Worm (Caenorhabditis elegans) whole organism, L3 larva: Measurements from ENCODE around the gene rfl-1.

Experiments used
- R02D3.7 ChIP-seq: fragments of 150-350 bp; optimal IDR thresholded peaks from 2 replicates; lab custom pipeline; 2014; ENCODE audit warnings: missing biosample characterization, missing genetic modification characterization
- aly-2 ChIP-seq: fragments of 150-350 bp; optimal IDR thresholded peaks from 2 replicates; lab custom pipeline; 2014; ENCODE audit warnings: missing biosample characterization, missing genetic modification characterization
- ceh-16 ChIP-seq: sonication (generic microtip); optimal IDR thresholded peaks from 2 replicates; lab custom pipeline; 2017; ENCODE audit warnings: missing biosample characterization, missing genetic modification characterization
- ceh-28 ChIP-seq: fragments of 150-350 bp; optimal IDR thresholded peaks from 2 replicates; lab custom pipeline; 2014; ENCODE audit warnings: missing biosample characterization, missing genetic modification reagents, missing genetic modification characterization
- ceh-82 ChIP-seq: fragments of 150-350 bp; optimal IDR thresholded peaks from 2 replicates; lab custom pipeline; 2014; ENCODE audit warnings: missing biosample characterization, missing genetic modification characterization
- ceh-9 ChIP-seq: sonication (generic microtip); optimal IDR thresholded peaks from 2 replicates; lab custom pipeline; 2018; ENCODE audit warnings: missing biosample characterization, missing genetic modification characterization
- daf-12 ChIP-seq: fragments of 150-350 bp; optimal IDR thresholded peaks from 2 replicates; lab custom pipeline; 2014; ENCODE audit warnings: missing biosample characterization, missing genetic modification reagents, missing genetic modification characterization
- egl-27 ChIP-seq: sonication (generic microtip); optimal IDR thresholded peaks from 4 replicates; lab custom pipeline; 2017; ENCODE audit warnings: missing biosample characterization, missing genetic modification reagents, missing genetic modification characterization
- elt-1 ChIP-seq: fragments of 150-350 bp; optimal IDR thresholded peaks from 2 replicates; lab custom pipeline; 2014; ENCODE audit warnings: missing biosample characterization, missing genetic modification characterization
- jun-1 ChIP-seq: fragments of 150-350 bp; optimal IDR thresholded peaks from 2 replicates; lab custom pipeline; 2014; ENCODE audit warnings: missing biosample characterization, missing genetic modification reagents, missing genetic modification characterization
- lin-15B ChIP-seq: fragments of 150-350 bp; optimal IDR thresholded peaks from 2 replicates; lab custom pipeline; 2014; ENCODE audit warnings: missing biosample characterization, missing genetic modification characterization
- lin-39 ChIP-seq: fragments of 150-350 bp; optimal IDR thresholded peaks from 2 replicates; lab custom pipeline; 2018; ENCODE audit warnings: missing biosample characterization, missing genetic modification reagents, missing genetic modification characterization
- lsy-12 ChIP-seq: sonication (generic microtip); optimal IDR thresholded peaks from 2 replicates; lab custom pipeline; 2016; ENCODE audit warnings: mild to moderate bottlenecking, missing genetic modification characterization, missing compliant biosample characterization
- nhr-43 ChIP-seq: sonication (generic microtip); optimal IDR thresholded peaks from 2 replicates; lab custom pipeline; 2016; ENCODE audit warnings: mild to moderate bottlenecking, missing genetic modification characterization, missing compliant biosample characterization; ENCODE audit not compliant: poor library complexity, severe bottlenecking
- nhr-76 ChIP-seq: fragments of 150-350 bp; sonication (generic microtip); optimal IDR thresholded peaks from 5 replicates; lab custom pipeline; 2014; ENCODE audit warnings: missing biosample characterization, missing genetic modification characterization
- nhr-77 ChIP-seq: fragments of 150-350 bp; optimal IDR thresholded peaks from 2 replicates; lab custom pipeline; 2014; ENCODE audit warnings: missing biosample characterization, missing genetic modification characterization
- pqm-1 ChIP-seq: fragments of 150-350 bp; optimal IDR thresholded peaks from 2 replicates; lab custom pipeline; 2017; ENCODE audit warnings: missing biosample characterization, missing genetic modification characterization, inconsistent platforms
- sea-2 ChIP-seq: fragments of 150-350 bp; sonication (generic microtip); optimal IDR thresholded peaks from 4 replicates; lab custom pipeline; 2014; ENCODE audit warnings: missing biosample characterization, missing genetic modification reagents, missing genetic modification characterization
- snpc-4 ChIP-seq: fragments of 150-350 bp; optimal IDR thresholded peaks from 2 replicates; lab custom pipeline; 2014; ENCODE audit warnings: missing biosample characterization, missing genetic modification characterization
- tbx-2 ChIP-seq: sonication (generic microtip); optimal IDR thresholded peaks from 2 replicates; lab custom pipeline; 2016; ENCODE audit warnings: mild to moderate bottlenecking, missing genetic modification characterization, missing compliant biosample characterization
- unc-39 ChIP-seq: sonication (generic microtip); optimal IDR thresholded peaks from 4 replicates; lab custom pipeline; 2017; ENCODE audit warnings: missing biosample characterization, missing genetic modification characterization
- ztf-11 ChIP-seq: fragments of 150-350 bp; optimal IDR thresholded peaks from 2 replicates; lab custom pipeline; 2014; ENCODE audit warnings: missing biosample characterization, missing genetic modification characterization
- ztf-4 ChIP-seq: fragments of 150-350 bp; optimal IDR thresholded peaks from 2 replicates; lab custom pipeline; 2014; ENCODE audit warnings: missing biosample characterization, missing genetic modification characterization

The rfl-1 gene

ce11 chrIII:7069981-7070380, 49.0 kb downstream of the rfl-1 start, which contains the start of gene tmem-17:
Gene tmem-17 (plus strand): TSS chrIII:7070281.
- no peak for TF ChIP-seq ceh-9
- TF ChIP-seq pqm-1 (tag; lab: Kevin White, UChicago): no peak
- TF ChIP-seq R02D3.7 (tag; lab: Kevin White, UChicago): no peak
- no peak for TF ChIP-seq sea-2 (GFP tag; lab: Kevin White, UChicago)
- no peak for TF ChIP-seq ztf-4 (tag; lab: Kevin White, UChicago)
- no peak for TF ChIP-seq ceh-16 (tag; lab: Kevin White, UChicago)
- no peak for TF ChIP-seq ceh-28 (tag; lab: Kevin White, UChicago)
- no peak for TF ChIP-seq tbx-2 (tag; lab: Kevin White, UChicago)
- no peak for TF ChIP-seq snpc-4 (tag; lab: Kevin White, UChicago)
- no peak for TF ChIP-seq lsy-12 (tag; lab: Kevin White, UChicago)
- TF ChIP-seq jun-1 (tag; lab: Kevin White, UChicago): no peak
- no peak for TF ChIP-seq lin-39
- TF ChIP-seq aly-2 (tag; lab: Kevin White, UChicago): no peak
- TF ChIP-seq ztf-11 (tag; lab: Kevin White, UChicago): no peak
- TF ChIP-seq ceh-82 (tag; lab: Kevin White, UChicago): no peak
- no peak for TF ChIP-seq egl-27
- TF ChIP-seq nhr-77 (tag; lab: Kevin White, UChicago): no peak

- TF ChIP-seq elt-1 (tag; lab: Kevin White, UChicago): no peak
- no peak for TF ChIP-seq unc-39 (tag; lab: Kevin White, UChicago)
- no peak for TF ChIP-seq nhr-43 (tag; lab: Kevin White, UChicago)
- TF ChIP-seq daf-12 (tag; lab: Kevin White, UChicago): no peak
- no peak for TF ChIP-seq pqm-1 (tag; lab: Kevin White, UChicago)
- no peak for TF ChIP-seq lin-39
- no peak for TF ChIP-seq lin-15B (tag; lab: Kevin White, UChicago)
- TF ChIP-seq nhr-76 (tag; lab: Kevin White, UChicago): no peak
Measured at ce11 chrIII:7072452-7072851, 51.4 kb downstream of the rfl-1 start, which contains the start of gene lin-37. Gene lin-37 (minus strand): TSS chrIII:7072552.
